Worm (Caenorhabditis elegans) whole organism, midembryonic: ENCODE results near the gene Y37H2A.11.

Experiments
- T22C8.4 ChIP-seq: fragments of 200-800 bp; sonication (Bioruptor generic); IDR thresholded peaks from 2 replicates; pipeline ENCODE4 v1.3.6; 2022; ENCODE audit warnings: missing genetic modification characterization, missing compliant biosample characterization
- cog-1 ChIP-seq: sonication (generic microtip); optimal IDR thresholded peaks from 2 replicates; lab custom pipeline; 2016; ENCODE audit warnings: missing genetic modification characterization, missing compliant biosample characterization
- flt-1 ChIP-seq: fragments of 200-800 bp; sonication (Bioruptor generic); IDR thresholded peaks from 2 replicates; pipeline ENCODE4 v1.3.6; 2022; ENCODE audit warnings: missing genetic modification characterization, missing compliant biosample characterization
- klf-2 ChIP-seq: fragments of 200-800 bp; sonication (Bioruptor generic); conservative IDR thresholded peaks from 2 replicates; pipeline ENCODE4 v1.3.6; 2022; ENCODE audit warnings: missing genetic modification reagents, missing genetic modification characterization, missing compliant biosample characterization
- med-1 ChIP-seq: sonication (generic microtip); optimal IDR thresholded peaks from 2 replicates; lab custom pipeline; 2017; ENCODE audit warnings: missing genetic modification characterization, mild to moderate bottlenecking, missing compliant biosample characterization, antibody characterized with exemption, missing genetic modification reagents; ENCODE audit not compliant: insufficient read depth
- ref-1 ChIP-seq: fragments of 200-800 bp; sonication (Bioruptor generic); conservative IDR thresholded peaks from 2 replicates; pipeline ENCODE4 v1.3.6; 2022; ENCODE audit warnings: missing genetic modification reagents, missing genetic modification characterization, missing compliant biosample characterization
- tab-1 ChIP-seq: fragments of 200-800 bp; sonication (Bioruptor generic); IDR thresholded peaks from 2 replicates; pipeline ENCODE4 v1.3.6; 2022; ENCODE audit warnings: missing genetic modification characterization, missing compliant biosample characterization
- ztf-23 ChIP-seq: fragments of 200-800 bp; sonication (Bioruptor generic); IDR thresholded peaks from 2 replicates; pipeline ENCODE4 v1.3.6; 2022; ENCODE audit warnings: missing genetic modification reagents, missing genetic modification characterization, missing compliant biosample characterization

DNA sequence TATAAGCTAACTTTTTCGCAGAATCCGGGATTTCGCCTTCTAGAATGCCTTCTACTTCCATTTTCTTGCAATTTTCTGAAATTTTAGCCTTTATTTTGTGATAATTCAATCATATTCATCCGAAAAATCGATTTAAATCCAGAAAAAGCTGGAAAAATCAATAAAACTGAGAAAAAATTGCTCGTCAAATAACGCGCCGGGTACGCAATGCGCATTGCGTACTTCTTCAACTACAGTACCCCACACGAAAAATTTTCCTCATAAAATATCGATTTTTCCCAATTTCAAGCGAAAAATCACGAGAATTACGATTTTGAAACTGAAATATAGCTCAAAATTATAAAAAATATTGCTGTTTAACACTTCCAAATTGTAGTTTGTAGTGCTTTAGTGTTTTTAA, 10.2 kb upstream of the Y37H2A.11 start, which contains the start of gene Y37H2A.12:
- TF ChIP-seq klf-2 (GFP tag; lab: Robert Waterston, UW) (no peak), ztf-23 (GFP tag; lab: Robert Waterston, UW) (no peak), T22C8.4 (GFP tag; lab: Robert Waterston, UW) (no peak), med-1 (no peak), cog-1 (tag; lab: Kevin White, UChicago) (no peak), ref-1 (GFP tag; lab: Robert Waterston, UW) (no peak), tab-1 (GFP tag; lab: Robert Waterston, UW) (no peak), flt-1 (GFP tag; lab: Robert Waterston, UW) (no peak)
